Fruit fly (Drosophila melanogaster) whole organism: ENCODE measurements around the gene CG14982.

Experiments used
- CG8478 ChIP-seq: fragments of >200 bp; optimal IDR thresholded peaks from 2 replicates; lab custom pipeline; 2018; ENCODE audit warnings: inconsistent platforms
- EcR ChIP-seq, 2 experiments: fragments of >200 bp; optimal IDR thresholded peaks; 2 replicates each; lab custom pipeline; 2017; ENCODE audit warnings: missing biosample characterization in 2 of 2, missing genetic modification characterization in 2 of 2, missing genetic modification reagents in 2 of 2
- pan ChIP-seq: fragments of >200 bp; optimal IDR thresholded peaks from 2 replicates; lab custom pipeline; 2017
- usp ChIP-seq: fragments of >200 bp; optimal IDR thresholded peaks from 2 replicates; lab custom pipeline; 2017; ENCODE audit warnings: missing biosample characterization, missing genetic modification characterization, mixed read lengths

DNA sequence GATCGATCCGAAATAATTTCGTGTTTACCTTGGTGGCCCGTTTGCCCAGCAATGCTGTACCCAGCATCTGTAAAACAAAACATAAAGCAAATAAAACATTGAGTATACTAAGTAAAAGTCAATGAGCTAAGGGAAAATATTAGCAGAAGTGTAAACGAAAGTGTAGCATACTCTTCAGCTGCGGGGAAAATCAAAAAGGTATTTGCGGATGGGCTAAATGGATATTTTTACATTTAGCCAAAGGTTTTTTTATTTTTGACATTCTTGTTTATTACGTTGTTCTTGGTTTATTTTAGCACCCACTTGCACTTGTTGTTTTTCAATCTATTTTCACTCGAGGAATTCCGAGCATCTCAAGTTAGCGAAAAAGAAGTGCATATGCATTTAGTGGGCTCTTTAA lies 11.6 kb upstream of the CG14982 start:
- TF ChIP-seq CG8478 (lab: Kevin White, UChicago) (no peak), pan (lab: Kevin White, UChicago) (no peak), usp (no peak), EcR (GFP tag; optimal IDR thresholded peaks at IDR 0.05; lab: Kevin White, UChicago) (no peak)
